Fruit fly (Drosophila melanogaster) whole organism, embryonic: ENCODE results near the gene CG34008.

Experiments
- Ada2b ChIP-seq: fragments of 200-800 bp; sonication (Bioruptor generic); IDR thresholded peaks from 2 replicates; pipeline ENCODE4 v1.3.6; 2022; ENCODE audit warnings: missing biosample characterization, missing genetic modification characterization
- CG10321 ChIP-seq: fragments of 200-800 bp; sonication (Bioruptor generic); IDR thresholded peaks from 2 replicates; pipeline ENCODE4 v1.3.6; 2022; ENCODE audit warnings: missing biosample characterization, missing genetic modification characterization
- CG11696 ChIP-seq: fragments of 200-800 bp; sonication (Bioruptor generic); IDR thresholded peaks from 2 replicates; pipeline ENCODE4 v1.3.6; 2022; ENCODE audit warnings: missing biosample characterization, missing genetic modification characterization
- CG15011 ChIP-seq: fragments of 200-800 bp; sonication (Bioruptor generic); optimal IDR thresholded peaks from 3 replicates; lab custom pipeline; 2018; ENCODE audit warnings: missing biosample characterization, mild to moderate bottlenecking, missing genetic modification characterization
- CG15479 ChIP-seq: fragments of 200-800 bp; sonication (Bioruptor generic); optimal IDR thresholded peaks from 3 replicates; lab custom pipeline; 2019; ENCODE audit warnings: missing biosample characterization, mild to moderate bottlenecking, missing genetic modification characterization, moderate library complexity
- CG1647 ChIP-seq: fragments of 200-800 bp; sonication (Bioruptor generic); optimal IDR thresholded peaks from 3 replicates; lab custom pipeline; 2016; ENCODE audit warnings: missing biosample characterization, missing genetic modification characterization
- CG17328 ChIP-seq: fragments of 200-800 bp; sonication (Bioruptor generic); IDR thresholded peaks from 2 replicates; pipeline ENCODE4 v1.3.6; 2022; ENCODE audit warnings: missing biosample characterization, missing genetic modification characterization
- CG18011 ChIP-seq: fragments of 200-800 bp; sonication (Bioruptor generic); optimal IDR thresholded peaks from 2 replicates; lab custom pipeline; 2017; ENCODE audit warnings: missing biosample characterization, missing genetic modification characterization, mild to moderate bottlenecking, moderate library complexity, missing genotype
- CG2120 ChIP-seq: fragments of 200-800 bp; sonication (Bioruptor generic); optimal IDR thresholded peaks from 3 replicates; lab custom pipeline; 2016; ENCODE audit warnings: missing biosample characterization, missing genetic modification characterization
- CG4617 ChIP-seq: fragments of 200-800 bp; sonication (Bioruptor generic); optimal IDR thresholded peaks from 3 replicates; lab custom pipeline; 2016; ENCODE audit warnings: missing biosample characterization, missing genetic modification characterization, borderline replicate concordance
- CG5245 ChIP-seq: fragments of 200-800 bp; sonication (Bioruptor generic); optimal IDR thresholded peaks from 3 replicates; lab custom pipeline; 2016; ENCODE audit warnings: missing biosample characterization, missing genetic modification characterization
- CG7372 ChIP-seq: fragments of 200-800 bp; sonication (Bioruptor generic); IDR thresholded peaks from 2 replicates; pipeline ENCODE4 v1.3.6; 2022; ENCODE audit warnings: missing biosample characterization, missing genetic modification characterization
- CG9215 ChIP-seq: fragments of 200-800 bp; sonication (Bioruptor generic); IDR thresholded peaks from 2 replicates; pipeline ENCODE4 v1.3.6; 2022; ENCODE audit warnings: missing biosample characterization, missing genetic modification characterization
- CG9609 ChIP-seq: fragments of 200-800 bp; sonication (Bioruptor generic); optimal IDR thresholded peaks from 3 replicates; lab custom pipeline; 2016; ENCODE audit warnings: missing biosample characterization, missing genetic modification characterization
- Dref ChIP-seq: fragments of 200-800 bp; sonication (Bioruptor generic); IDR thresholded peaks from 2 replicates; pipeline ENCODE4 v1.3.6; 2022; ENCODE audit warnings: missing biosample characterization, missing genetic modification characterization
- Eip74EF ChIP-seq, 2 experiments: fragments of 200-800 bp in 1 of 2; fragments of >200 bp in 1 of 2; sonication (Bioruptor generic) in 1 of 2; optimal IDR thresholded peaks; 2 replicates each; lab custom pipeline; 2017 to 2019; ENCODE audit warnings: missing biosample characterization in 2 of 2, missing genetic modification characterization in 2 of 2, mild to moderate bottlenecking in 1 of 2, moderate library complexity in 1 of 2
- Fer3 ChIP-seq: fragments of 200-800 bp; sonication (Bioruptor generic); optimal IDR thresholded peaks from 2 replicates; lab custom pipeline; 2018; ENCODE audit warnings: missing biosample characterization, mild to moderate bottlenecking, missing genetic modification characterization, moderate library complexity
- H15 ChIP-seq: fragments of 200-800 bp; sonication (Bioruptor generic); IDR thresholded peaks from 3 replicates; pipeline ENCODE4 v1.3.6; 2022; ENCODE audit warnings: missing biosample characterization, missing genetic modification characterization
- Hr51 ChIP-seq, 2 experiments: fragments of 200-800 bp; sonication (Bioruptor generic); optimal IDR thresholded peaks; 2 replicates in 1 of 2; 3 replicates in 1 of 2; lab custom pipeline; 2016 to 2018; ENCODE audit warnings: missing biosample characterization in 2 of 2, missing genetic modification characterization in 2 of 2, mild to moderate bottlenecking in 1 of 2, moderate library complexity in 1 of 2
- NFAT ChIP-seq: fragments of 200-800 bp; sonication (Bioruptor generic); IDR thresholded peaks from 2 replicates; pipeline ENCODE4 v1.3.6; 2022; ENCODE audit warnings: missing biosample characterization, missing genetic modification characterization
- NfI ChIP-seq: fragments of 200-800 bp; sonication (Bioruptor generic); optimal IDR thresholded peaks from 3 replicates; lab custom pipeline; 2018; ENCODE audit warnings: missing biosample characterization, mild to moderate bottlenecking, missing genetic modification characterization, moderate library complexity
- Oli ChIP-seq: fragments of 200-800 bp; sonication (Bioruptor generic); optimal IDR thresholded peaks from 2 replicates; lab custom pipeline; 2018; ENCODE audit warnings: missing biosample characterization, mild to moderate bottlenecking, missing genetic modification characterization, moderate library complexity
- Opbp ChIP-seq: fragments of 200-800 bp; sonication (Bioruptor generic); IDR thresholded peaks from 3 replicates; pipeline ENCODE4 v1.3.6; 2022; ENCODE audit warnings: missing biosample characterization, missing genetic modification characterization; ENCODE audit not compliant: partially characterized antibody
- PHDP ChIP-seq: fragments of 200-800 bp; sonication (Bioruptor generic); optimal IDR thresholded peaks from 3 replicates; lab custom pipeline; 2018; ENCODE audit warnings: missing biosample characterization, mild to moderate bottlenecking, missing genetic modification characterization, moderate library complexity
- ab ChIP-seq: fragments of 200-800 bp; sonication (Bioruptor generic); optimal IDR thresholded peaks from 2 replicates; lab custom pipeline; 2016; ENCODE audit warnings: missing biosample characterization, missing genetic modification characterization
- al ChIP-seq: fragments of 200-800 bp; sonication (Bioruptor generic); IDR thresholded peaks from 2 replicates; pipeline ENCODE4 v1.3.6; 2022; ENCODE audit warnings: missing biosample characterization, missing genetic modification characterization
- ase ChIP-seq: fragments of 200-800 bp; sonication (Bioruptor generic); IDR thresholded peaks from 3 replicates; pipeline ENCODE4 v1.3.6; 2022; ENCODE audit warnings: missing biosample characterization, missing genetic modification characterization
- az2 ChIP-seq: fragments of 200-800 bp; sonication (Bioruptor generic); optimal IDR thresholded peaks from 3 replicates; lab custom pipeline; 2016; ENCODE audit warnings: missing biosample characterization, missing genetic modification characterization
- bcd ChIP-seq: fragments of 200-800 bp; sonication (Bioruptor generic); optimal IDR thresholded peaks from 2 replicates; lab custom pipeline; 2017; ENCODE audit warnings: missing biosample characterization, mild to moderate bottlenecking, missing genetic modification characterization
- btn ChIP-seq: fragments of 200-800 bp; sonication (Bioruptor generic); optimal IDR thresholded peaks from 2 replicates; lab custom pipeline; 2016; ENCODE audit warnings: missing biosample characterization, missing genetic modification characterization
- crol ChIP-seq: fragments of 200-800 bp; sonication (Bioruptor generic); IDR thresholded peaks from 2 replicates; pipeline ENCODE4 v1.3.6; 2022; ENCODE audit warnings: missing biosample characterization, missing genetic modification characterization
- dmrt99B ChIP-seq: fragments of 200-800 bp; sonication (Bioruptor generic); optimal IDR thresholded peaks from 2 replicates; lab custom pipeline; 2018; ENCODE audit warnings: missing biosample characterization, mild to moderate bottlenecking, missing genetic modification characterization, moderate library complexity
- fd102C ChIP-seq: fragments of 200-800 bp; sonication (Bioruptor generic); optimal IDR thresholded peaks from 2 replicates; lab custom pipeline; 2018; ENCODE audit warnings: missing biosample characterization, mild to moderate bottlenecking, missing genetic modification characterization, moderate library complexity
- fd96Cb ChIP-seq: fragments of 200-800 bp; sonication (Bioruptor generic); optimal IDR thresholded peaks from 2 replicates; lab custom pipeline; 2018; ENCODE audit warnings: missing biosample characterization, mild to moderate bottlenecking, missing genetic modification characterization, moderate library complexity
- gcm2 ChIP-seq: fragments of 200-800 bp; sonication (Bioruptor generic); optimal IDR thresholded peaks from 2 replicates; lab custom pipeline; 2016; ENCODE audit warnings: missing biosample characterization, missing genetic modification characterization
- grn ChIP-seq: fragments of 200-800 bp; sonication (Bioruptor generic); optimal IDR thresholded peaks from 3 replicates; lab custom pipeline; 2017; ENCODE audit warnings: missing biosample characterization, missing genetic modification characterization
- ham ChIP-seq: fragments of 200-800 bp; sonication (Bioruptor generic); IDR thresholded peaks from 2 replicates; pipeline ENCODE4 v1.3.6; 2022; ENCODE audit warnings: missing biosample characterization, missing genetic modification characterization
- her ChIP-seq: fragments of 200-800 bp; sonication (Bioruptor generic); optimal IDR thresholded peaks from 2 replicates; lab custom pipeline; 2016; ENCODE audit warnings: missing biosample characterization, missing genetic modification characterization
- hkb ChIP-seq, 2 experiments: fragments of 200-800 bp in 1 of 2; fragments of >200 bp in 1 of 2; sonication (Bioruptor generic) in 1 of 2; IDR thresholded peaks in 1 of 2; optimal IDR thresholded peaks in 1 of 2; 2 replicates each; pipeline versions ENCODE4 v1.3.6 to Lab custom; 2017 to 2022; ENCODE audit warnings: missing biosample characterization in 1 of 2, missing genetic modification characterization in 1 of 2
- ken ChIP-seq: fragments of 200-800 bp; sonication (Bioruptor generic); IDR thresholded peaks from 3 replicates; pipeline ENCODE4 v1.3.6; 2022; ENCODE audit warnings: missing biosample characterization, missing genetic modification characterization
- kni ChIP-seq: fragments of 200-800 bp; sonication (Bioruptor generic); optimal IDR thresholded peaks from 3 replicates; lab custom pipeline; 2017; ENCODE audit warnings: mild to moderate bottlenecking, missing biosample characterization, missing genetic modification reagents, missing genetic modification characterization
- lmd ChIP-seq: fragments of 200-800 bp; sonication (Bioruptor generic); IDR thresholded peaks from 2 replicates; pipeline ENCODE4 v1.3.6; 2022; ENCODE audit warnings: missing biosample characterization, missing genetic modification characterization
- nerfin-1 ChIP-seq: fragments of 200-800 bp; sonication (Bioruptor generic); optimal IDR thresholded peaks from 3 replicates; lab custom pipeline; 2019; ENCODE audit warnings: missing biosample characterization, mild to moderate bottlenecking, missing genetic modification characterization, moderate library complexity
- pnt ChIP-seq: fragments of 200-800 bp; sonication (Bioruptor generic); optimal IDR thresholded peaks from 3 replicates; lab custom pipeline; 2016; ENCODE audit warnings: missing biosample characterization, missing genetic modification characterization
- psq ChIP-seq: fragments of 200-800 bp; sonication (Bioruptor generic); optimal IDR thresholded peaks from 2 replicates; lab custom pipeline; 2017; ENCODE audit warnings: missing biosample characterization, missing genetic modification characterization
- repo ChIP-seq: fragments of 200-800 bp; sonication (Bioruptor generic); optimal IDR thresholded peaks from 2 replicates; lab custom pipeline; 2016; ENCODE audit warnings: missing biosample characterization, missing genetic modification characterization
- ro ChIP-seq: fragments of 200-800 bp; sonication (Bioruptor generic); IDR thresholded peaks from 2 replicates; pipeline ENCODE4 v1.3.6; 2022; ENCODE audit warnings: missing biosample characterization, missing genetic modification characterization
- sim ChIP-seq: fragments of 200-800 bp; sonication (Bioruptor generic); IDR thresholded peaks from 2 replicates; pipeline ENCODE4 v1.3.6; 2022; ENCODE audit warnings: missing biosample characterization, missing genetic modification characterization
- stc ChIP-seq: fragments of 200-800 bp; sonication (Bioruptor generic); IDR thresholded peaks from 2 replicates; pipeline ENCODE4 v1.3.6; 2022; ENCODE audit warnings: missing biosample characterization, missing genetic modification characterization

CG34008 gene

DNA sequence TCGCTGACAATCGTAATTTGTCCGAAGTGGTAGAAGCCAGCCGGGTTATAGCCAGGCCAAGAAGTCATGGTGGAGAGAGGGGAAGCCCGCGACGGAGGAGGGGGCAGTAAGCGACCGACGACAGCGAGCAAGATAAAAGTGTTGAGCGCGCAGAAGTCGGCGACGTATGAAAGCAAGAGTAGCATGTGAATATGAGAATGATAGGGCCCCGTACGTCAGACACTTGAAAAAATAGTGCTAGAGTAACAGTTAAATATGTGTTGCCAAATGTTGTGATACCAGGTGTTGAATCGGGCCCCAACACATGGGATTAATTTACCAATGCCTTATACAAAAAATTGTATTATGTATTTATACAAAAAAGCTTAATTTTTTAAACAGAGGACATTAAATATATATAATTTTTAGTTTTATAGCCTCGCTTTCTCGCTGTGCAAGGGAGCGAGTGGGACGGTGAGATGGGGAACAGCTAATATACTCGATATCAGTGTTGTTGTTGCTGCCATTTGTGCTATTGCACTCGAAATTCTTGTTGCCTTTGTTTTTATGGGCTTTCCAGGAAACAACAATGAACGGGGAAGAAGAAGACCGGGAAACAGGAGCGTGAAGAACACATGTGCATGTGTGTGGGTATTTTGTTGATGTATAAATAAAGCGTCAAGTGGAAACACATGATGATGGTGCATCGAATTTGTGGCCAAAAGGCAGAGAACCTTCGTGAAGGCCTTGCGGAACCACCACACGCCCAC lies 31.3 kb downstream of the CG34008 start (continued):
- no peak for TF ChIP-seq fd102C (GFP tag; lab: Kevin White, UChicago)
- peak; percentile 65 for TF ChIP-seq gcm2 (GFP tag; lab: Kevin White, UChicago)
- TF ChIP-seq ham (GFP tag; lab: Robert Waterston, UW): 0 out of 2 replicates have a peak, but pooled peaks have one; percentile 8
- TF ChIP-seq nerfin-1 (tag; lab: Kevin White, UChicago): peak; percentile 64
- TF ChIP-seq PHDP: peak; percentile 88
- no peak for TF ChIP-seq hkb (optimal IDR thresholded peaks at IDR 0.05; lab: Kevin White, UChicago)
- peak; percentile 85 for TF ChIP-seq hkb (GFP tag; IDR thresholded peaks at IDR 0.05; lab: Robert Waterston, UW)
- peak; percentile 77 for TF ChIP-seq CG7372 (GFP tag; lab: Robert Waterston, UW)
- peak; percentile 74 for TF ChIP-seq CG9215 (GFP tag; lab: Robert Waterston, UW)
- peak; percentile 60 for TF ChIP-seq grn
- peak; percentile 37 to 89 for TF ChIP-seq Hr51 (GFP tag; optimal IDR thresholded peaks at IDR 0.05; lab: Kevin White, UChicago)
- peak; percentile 27 for TF ChIP-seq pnt (GFP tag; lab: Kevin White, UChicago)
- TF ChIP-seq NFAT (GFP tag; lab: Robert Waterston, UW): peak; percentile 33; the same call in 1 of the 2 replicates
- peak; percentile 69 for TF ChIP-seq psq (GFP tag; lab: Kevin White, UChicago)
- TF ChIP-seq ase (GFP tag; lab: Robert Waterston, UW): peak; percentile 70; the same call in 2 of the 3 replicates
- peak; percentile 95 for TF ChIP-seq crol
- TF ChIP-seq lmd (GFP tag; lab: Robert Waterston, UW): peak; percentile 89
- TF ChIP-seq CG15011 (GFP tag; lab: Kevin White, UChicago): peak; percentile 62
- peak in 1 of 2 experiments; percentile 64 for TF ChIP-seq Eip74EF (GFP tag; optimal IDR thresholded peaks at IDR 0.05; lab: Kevin White, UChicago)
- TF ChIP-seq Dref: 0 out of 2 replicates have a peak, but pooled peaks have one; percentile 18
- peak; percentile 30 for TF ChIP-seq CG18011 (GFP tag; lab: Kevin White, UChicago)
- peak; percentile 45 for TF ChIP-seq CG4617 (GFP tag; lab: Kevin White, UChicago)
- no peak for TF ChIP-seq kni
- no peak for TF ChIP-seq btn (GFP tag; lab: Kevin White, UChicago)
- TF ChIP-seq bcd: peak; percentile 88
- peak; percentile 87 for TF ChIP-seq Ada2b (GFP tag; lab: Robert Waterston, UW)
- peak; percentile 75 for TF ChIP-seq al (GFP tag; lab: Robert Waterston, UW)
- no peak for TF ChIP-seq CG15479 (GFP tag; lab: Kevin White, UChicago)
- peak; percentile 85 for TF ChIP-seq az2 (GFP tag; lab: Kevin White, UChicago)
- TF ChIP-seq ab (GFP tag; lab: Kevin White, UChicago): peak; percentile 42
- peak; percentile 1 for TF ChIP-seq CG1647 (GFP tag; lab: Kevin White, UChicago)
- TF ChIP-seq CG17328 (GFP tag; lab: Robert Waterston, UW): peak; percentile 87
- TF ChIP-seq her: no peak
- TF ChIP-seq H15: peak; percentile 74; the same call in 2 of the 3 replicates
- peak; percentile 88 for TF ChIP-seq fd96Cb (tag; lab: Kevin White, UChicago)
- peak; percentile 54 for TF ChIP-seq CG10321 (GFP tag; lab: Robert Waterston, UW)
- TF ChIP-seq Oli (tag; lab: Kevin White, UChicago): peak; percentile 87
- TF ChIP-seq dmrt99B: peak; percentile 90
- TF ChIP-seq ken (GFP tag; lab: Robert Waterston, UW): peak; percentile 76
- TF ChIP-seq CG9609 (GFP tag; lab: Kevin White, UChicago): peak; percentile 36
- peak; percentile 72; the same call in 1 of the 2 replicates for TF ChIP-seq CG11696 (GFP tag; lab: Robert Waterston, UW)
- TF ChIP-seq Opbp (GFP tag; lab: Robert Waterston, UW): no peak
- TF ChIP-seq CG2120 (GFP tag; lab: Kevin White, UChicago): peak; percentile 83
- peak; percentile 77 for TF ChIP-seq stc (GFP tag; lab: Robert Waterston, UW)
- TF ChIP-seq CG5245 (GFP tag; lab: Kevin White, UChicago): peak; percentile 75
- TF ChIP-seq ro (GFP tag; lab: Robert Waterston, UW): peak; percentile 63
- TF ChIP-seq Fer3: peak; percentile 89
- no peak for TF ChIP-seq repo (GFP tag; lab: Kevin White, UChicago)
- peak; percentile 63 for TF ChIP-seq sim (GFP tag; lab: Robert Waterston, UW)
- TF ChIP-seq NfI (GFP tag; lab: Kevin White, UChicago): peak; percentile 88
